Worm (Caenorhabditis elegans) whole organism, L4/young adult: Measurements from ENCODE around the gene F15E6.3.

Source experiments
- W03F9.2 ChIP-seq: fragments of 150-350 bp; optimal IDR thresholded peaks from 2 replicates; lab custom pipeline; 2014; ENCODE audit warnings: missing biosample characterization, missing genetic modification characterization
- dao-5 ChIP-seq: sonication (generic microtip); optimal IDR thresholded peaks from 2 replicates; lab custom pipeline; 2016; ENCODE audit warnings: missing genotype, missing genetic modification characterization, moderate library complexity, missing compliant biosample characterization
- him-1 ChIP-seq: sonication (generic microtip); optimal IDR thresholded peaks from 2 replicates; lab custom pipeline; 2016; ENCODE audit warnings: missing genotype, missing genetic modification reagents, missing genetic modification characterization, missing compliant biosample characterization

- no peak for TF ChIP-seq him-1
- no peak for TF ChIP-seq dao-5
- TF ChIP-seq W03F9.2 = no peak
Measured at ce11 chrIV:4272167-4272566, 22.5 kb upstream of the F15E6.3 start, which contains the start of gene F36A4.1.
